Fruit fly (Drosophila melanogaster): ENCODE results near the gene CG3847.

The CG3847 gene

DNA sequence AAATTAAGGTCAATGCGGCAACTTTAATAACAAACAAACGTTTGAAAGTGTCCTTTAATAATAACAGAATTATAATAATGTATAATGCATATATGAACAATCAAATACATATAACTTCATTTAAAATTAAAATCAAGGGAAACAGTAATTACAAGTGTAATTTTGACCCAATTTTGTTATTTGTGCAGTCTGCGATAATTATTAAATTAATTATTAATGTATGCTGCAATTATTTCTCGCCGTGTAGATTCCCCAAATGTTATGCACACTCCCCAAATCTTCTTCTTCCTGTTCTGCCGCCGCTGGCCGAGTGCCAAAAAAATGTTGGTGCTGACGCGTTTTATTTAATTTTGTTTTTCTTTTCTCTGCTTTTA is 6.7 kb downstream of the CG3847 start (continued):
- TF ChIP-seq Sox102F (GFP tag; optimal IDR thresholded peaks at IDR 0.05) (peak; percentile 69), CG7368 (GFP tag; optimal IDR thresholded peaks at IDR 0.05) (peak; percentile 54), CG4318 (GFP tag; optimal IDR thresholded peaks at IDR 0.05) (peak; percentile 53), Hr4 (GFP tag; optimal IDR thresholded peaks at IDR 0.05) (peak; percentile 54), CG11762 (GFP tag; optimal IDR thresholded peaks at IDR 0.05; ENCODE audit: insufficient read depth) (peak; percentile 66), CG34406 (GFP tag; optimal IDR thresholded peaks at IDR 0.05) (peak; percentile 66), lz (GFP tag; optimal IDR thresholded peaks at IDR 0.05) (peak; percentile 64), CG6163 (GFP tag; IDR thresholded peaks at IDR 0.05) (peak; percentile 71), CG9139 (GFP tag; optimal IDR thresholded peaks at IDR 0.05) (peak; percentile 4), achi (GFP tag; optimal IDR thresholded peaks at IDR 0.05) (peak; percentile 71), Smox (GFP tag; optimal IDR thresholded peaks at IDR 0.05) (peak; percentile 79), CG8119 (GFP tag; IDR thresholded peaks at IDR 0.05) (peak; percentile 82), vri (GFP tag; optimal IDR thresholded peaks at IDR 0.05) (no peak), Hr38 (GFP tag; optimal IDR thresholded peaks at IDR 0.05) (no peak), CG6792 (GFP tag; optimal IDR thresholded peaks at IDR 0.05) (peak; percentile 53), Sox14 (GFP tag; optimal IDR thresholded peaks at IDR 0.05) (peak; percentile 26), svp (GFP tag) (peak; percentile 86), acj6 (GFP tag; optimal IDR thresholded peaks at IDR 0.05) (peak; percentile 63), CG6276 (GFP tag; optimal IDR thresholded peaks at IDR 0.05) (no peak), CG6808 (GFP tag; optimal IDR thresholded peaks at IDR 0.05) (peak; percentile 44), Lpt (GFP tag; optimal IDR thresholded peaks at IDR 0.05) (peak; percentile 39), CG11294 (GFP tag; IDR thresholded peaks at IDR 0.05) (peak; percentile 52; the same call in 1 of the 2 replicates), salr (GFP tag; optimal IDR thresholded peaks at IDR 0.05) (peak in 1 of 2 experiments; percentile 61), dsx (GFP tag; optimal IDR thresholded peaks at IDR 0.05; ENCODE audit: poor library complexity, severe bottlenecking) (peak; percentile 40), CG15336 (GFP tag; IDR thresholded peaks at IDR 0.05) (peak; percentile 68), net (GFP tag; optimal IDR thresholded peaks at IDR 0.05) (peak; percentile 74), dac (GFP tag; optimal IDR thresholded peaks at IDR 0.05) (peak; percentile 17)

DNA sequence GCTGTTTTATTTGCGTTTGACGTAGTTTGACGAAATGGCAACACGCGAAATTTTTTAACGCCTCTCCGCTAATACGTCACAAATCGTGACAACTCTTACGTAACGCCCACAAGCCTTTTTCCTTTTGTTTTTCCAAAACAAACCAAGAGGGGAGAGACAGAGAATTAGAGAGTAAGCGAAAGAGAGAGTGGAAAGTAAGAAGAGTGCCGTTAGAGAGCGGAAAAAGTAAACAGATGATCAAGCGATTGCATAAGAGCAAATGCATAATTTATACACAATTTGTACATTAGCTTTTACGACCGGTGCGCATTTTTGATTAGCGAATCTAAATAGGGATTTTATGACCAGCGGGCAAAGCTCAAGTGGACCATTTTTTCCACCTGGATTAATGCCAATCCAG is 7.3 kb downstream of the CG3847 start:
- TF ChIP-seq CG7368 (GFP tag; optimal IDR thresholded peaks at IDR 0.05) (no peak), CG8119 (GFP tag; IDR thresholded peaks at IDR 0.05) (no peak), Sox14 (GFP tag; optimal IDR thresholded peaks at IDR 0.05) (no peak), CG9139 (GFP tag; optimal IDR thresholded peaks at IDR 0.05) (no peak), eg (GFP tag; IDR thresholded peaks at IDR 0.05) (peak; percentile 20; the same call in 1 of the 3 replicates), CG15336 (GFP tag; IDR thresholded peaks at IDR 0.05) (0 out of 2 replicates have a peak, but pooled peaks have one; percentile 6), Ets96B (tag; optimal IDR thresholded peaks at IDR 0.05) (no peak), Sox102F (GFP tag; optimal IDR thresholded peaks at IDR 0.05) (no peak), Blimp-1 (GFP tag; optimal IDR thresholded peaks at IDR 0.05) (no peak), ss (GFP tag; optimal IDR thresholded peaks at IDR 0.05) (no peak), CG6276 (GFP tag; optimal IDR thresholded peaks at IDR 0.05) (peak; percentile 65), vri (GFP tag; optimal IDR thresholded peaks at IDR 0.05) (peak; percentile 22), Hr38 (GFP tag; optimal IDR thresholded peaks at IDR 0.05) (no peak), Smox (GFP tag; optimal IDR thresholded peaks at IDR 0.05) (no peak), Gug (GFP tag; IDR thresholded peaks at IDR 0.05) (no peak), esn (GFP tag; optimal IDR thresholded peaks at IDR 0.05) (no peak), Eip75B (GFP tag; optimal IDR thresholded peaks at IDR 0.05) (no peak), CG6854 (GFP tag; optimal IDR thresholded peaks at IDR 0.05) (no peak), Hr4 (GFP tag; optimal IDR thresholded peaks at IDR 0.05) (no peak), CG1621 (tag; optimal IDR thresholded peaks at IDR 0.05) (no peak)

DNA sequence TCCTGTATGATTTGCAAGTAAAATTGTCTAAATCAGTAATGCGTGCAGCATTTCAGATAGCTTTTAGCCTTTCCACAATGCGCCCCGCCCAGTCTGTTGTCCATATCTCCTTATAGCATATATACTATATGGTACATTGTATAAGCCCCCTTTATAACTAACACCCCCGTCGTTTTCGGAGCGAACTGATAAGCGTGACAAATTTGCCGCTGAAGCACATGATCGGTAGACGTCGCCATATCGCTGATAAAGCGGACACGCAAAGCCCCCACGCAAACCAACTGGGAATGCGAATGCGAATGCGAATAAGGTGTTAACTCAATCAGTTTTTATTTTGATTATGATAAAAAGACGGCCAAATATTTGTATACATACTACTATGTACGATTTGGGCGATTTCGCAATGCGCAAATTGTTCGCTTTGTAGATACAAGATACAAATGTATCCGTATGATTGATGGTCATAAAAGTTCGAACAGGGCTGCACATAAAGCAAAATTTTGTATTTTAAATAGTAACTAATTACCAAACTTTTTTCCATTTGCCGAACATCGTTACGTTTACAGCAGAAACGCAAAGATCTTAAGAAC is 8.3 kb downstream of the CG3847 start:
- TF ChIP-seq vri (GFP tag; optimal IDR thresholded peaks at IDR 0.05) (peak; percentile 82), net (GFP tag; optimal IDR thresholded peaks at IDR 0.05) (no peak), svp (GFP tag) (peak; percentile 62), Hr4 (GFP tag; optimal IDR thresholded peaks at IDR 0.05) (no peak), CG34406 (GFP tag; optimal IDR thresholded peaks at IDR 0.05) (no peak), CG3919 (GFP tag; optimal IDR thresholded peaks at IDR 0.05) (no peak)
